Worm (Caenorhabditis elegans) whole organism, L3 larva: ENCODE results near the gene srab-6.

Source experiments
- ZK546.5 ChIP-seq: sonication (generic microtip); optimal IDR thresholded peaks from 2 replicates; lab custom pipeline; 2017; ENCODE audit warnings: missing biosample characterization, missing genetic modification characterization
- aly-2 ChIP-seq: fragments of 150-350 bp; optimal IDR thresholded peaks from 2 replicates; lab custom pipeline; 2014; ENCODE audit warnings: missing biosample characterization, missing genetic modification characterization
- ama-1 ChIP-seq: fragments of 150-350 bp; optimal IDR thresholded peaks from 2 replicates; lab custom pipeline; 2018
- ceh-16 ChIP-seq: sonication (generic microtip); optimal IDR thresholded peaks from 2 replicates; lab custom pipeline; 2017; ENCODE audit warnings: missing biosample characterization, missing genetic modification characterization
- ceh-28 ChIP-seq: fragments of 150-350 bp; optimal IDR thresholded peaks from 2 replicates; lab custom pipeline; 2014; ENCODE audit warnings: missing biosample characterization, missing genetic modification reagents, missing genetic modification characterization
- ceh-82 ChIP-seq: fragments of 150-350 bp; optimal IDR thresholded peaks from 2 replicates; lab custom pipeline; 2014; ENCODE audit warnings: missing biosample characterization, missing genetic modification characterization
- ceh-9 ChIP-seq: sonication (generic microtip); optimal IDR thresholded peaks from 2 replicates; lab custom pipeline; 2018; ENCODE audit warnings: missing biosample characterization, missing genetic modification characterization
- egl-27 ChIP-seq: sonication (generic microtip); optimal IDR thresholded peaks from 4 replicates; lab custom pipeline; 2017; ENCODE audit warnings: missing biosample characterization, missing genetic modification reagents, missing genetic modification characterization
- egl-5 ChIP-seq: fragments of 150-350 bp; optimal IDR thresholded peaks from 2 replicates; lab custom pipeline; 2017; ENCODE audit warnings: missing biosample characterization, missing genetic modification reagents, missing genetic modification characterization, inconsistent platforms
- elt-1 ChIP-seq: fragments of 150-350 bp; optimal IDR thresholded peaks from 2 replicates; lab custom pipeline; 2014; ENCODE audit warnings: missing biosample characterization, missing genetic modification characterization
- elt-2 ChIP-seq: sonication (generic microtip); optimal IDR thresholded peaks from 2 replicates; lab custom pipeline; 2016; ENCODE audit warnings: missing genetic modification reagents, mild to moderate bottlenecking, missing genetic modification characterization, missing compliant biosample characterization
- elt-3 ChIP-seq, 3 experiments: fragments of 150-350 bp in 1 of 3; sonication (generic microtip) in 2 of 3; optimal IDR thresholded peaks; 2 replicates in 2 of 3; 4 replicates in 1 of 3; lab custom pipeline; 2014 to 2017; ENCODE audit warnings: missing biosample characterization in 3 of 3, missing genetic modification characterization in 3 of 3
- eor-1 ChIP-seq, 2 experiments: fragments of 150-350 bp; optimal IDR thresholded peaks; 2 replicates each; lab custom pipeline; 2014 to 2018; ENCODE audit warnings: missing biosample characterization in 2 of 2, missing genetic modification characterization in 2 of 2
- fkh-10 ChIP-seq: sonication (generic microtip); optimal IDR thresholded peaks from 2 replicates; lab custom pipeline; 2017; ENCODE audit warnings: missing biosample characterization, missing genetic modification reagents, missing genetic modification characterization
- fkh-2 ChIP-seq: fragments of 150-350 bp; optimal IDR thresholded peaks from 2 replicates; lab custom pipeline; 2014; ENCODE audit warnings: missing biosample characterization, missing genetic modification reagents, missing genetic modification characterization
- fos-1 ChIP-seq: fragments of 150-350 bp; optimal IDR thresholded peaks from 2 replicates; lab custom pipeline; 2014; ENCODE audit warnings: missing biosample characterization, missing genetic modification characterization
- hmg-11 ChIP-seq: sonication (generic microtip); optimal IDR thresholded peaks from 2 replicates; lab custom pipeline; 2016; ENCODE audit warnings: missing genetic modification characterization, missing compliant biosample characterization
- lin-39 ChIP-seq: fragments of 150-350 bp; optimal IDR thresholded peaks from 2 replicates; lab custom pipeline; 2018; ENCODE audit warnings: missing biosample characterization, missing genetic modification reagents, missing genetic modification characterization
- mdl-1 ChIP-seq: fragments of 150-350 bp; optimal IDR thresholded peaks from 2 replicates; lab custom pipeline; 2014; ENCODE audit warnings: missing biosample characterization, missing genetic modification characterization
- nfya-1 ChIP-seq: sonication (generic microtip); optimal IDR thresholded peaks from 2 replicates; lab custom pipeline; 2017; ENCODE audit warnings: missing genetic modification characterization, mild to moderate bottlenecking, missing compliant biosample characterization, antibody characterized with exemption, moderate library complexity; ENCODE audit not compliant: insufficient read depth
- nhr-11 ChIP-seq: fragments of 150-350 bp; optimal IDR thresholded peaks from 2 replicates; lab custom pipeline; 2014; ENCODE audit warnings: missing biosample characterization, missing genetic modification characterization
- nhr-12 ChIP-seq: fragments of 150-350 bp; optimal IDR thresholded peaks from 2 replicates; lab custom pipeline; 2014; ENCODE audit warnings: missing biosample characterization, missing genetic modification characterization
- nhr-23 ChIP-seq: fragments of 150-350 bp; optimal IDR thresholded peaks from 2 replicates; lab custom pipeline; 2014; ENCODE audit warnings: missing biosample characterization, missing genetic modification reagents, missing genetic modification characterization
- nhr-237 ChIP-seq: fragments of 150-350 bp; optimal IDR thresholded peaks from 2 replicates; lab custom pipeline; 2014; ENCODE audit warnings: missing biosample characterization, missing genetic modification characterization
- nhr-25 ChIP-seq: sonication (generic microtip); optimal IDR thresholded peaks from 2 replicates; lab custom pipeline; 2017; ENCODE audit warnings: missing biosample characterization, missing genetic modification characterization
- nhr-28 ChIP-seq: fragments of 150-350 bp; optimal IDR thresholded peaks from 2 replicates; lab custom pipeline; 2014; ENCODE audit warnings: missing biosample characterization, missing genetic modification characterization
- nhr-43 ChIP-seq: sonication (generic microtip); optimal IDR thresholded peaks from 2 replicates; lab custom pipeline; 2016; ENCODE audit warnings: mild to moderate bottlenecking, missing genetic modification characterization, missing compliant biosample characterization; ENCODE audit not compliant: poor library complexity, severe bottlenecking
- nhr-67 ChIP-seq: fragments of 150-350 bp; optimal IDR thresholded peaks from 2 replicates; lab custom pipeline; 2014; ENCODE audit warnings: missing biosample characterization, missing genetic modification characterization
- nhr-76 ChIP-seq: fragments of 150-350 bp; sonication (generic microtip); optimal IDR thresholded peaks from 5 replicates; lab custom pipeline; 2014; ENCODE audit warnings: missing biosample characterization, missing genetic modification characterization
- nhr-77 ChIP-seq: fragments of 150-350 bp; optimal IDR thresholded peaks from 2 replicates; lab custom pipeline; 2014; ENCODE audit warnings: missing biosample characterization, missing genetic modification characterization
- pqm-1 ChIP-seq: fragments of 150-350 bp; optimal IDR thresholded peaks from 2 replicates; lab custom pipeline; 2017; ENCODE audit warnings: missing biosample characterization, missing genetic modification characterization, inconsistent platforms
- skn-1 ChIP-seq: fragments of 150-350 bp; optimal IDR thresholded peaks from 2 replicates; lab custom pipeline; 2014; ENCODE audit warnings: missing biosample characterization, missing genetic modification characterization
- unc-39 ChIP-seq: sonication (generic microtip); optimal IDR thresholded peaks from 4 replicates; lab custom pipeline; 2017; ENCODE audit warnings: missing biosample characterization, missing genetic modification characterization
- unc-62 ChIP-seq: fragments of 150-350 bp; sonication (generic microtip); optimal IDR thresholded peaks from 4 replicates; lab custom pipeline; 2014; ENCODE audit warnings: missing biosample characterization, missing genetic modification reagents, missing genetic modification characterization
- zag-1 ChIP-seq: fragments of 150-350 bp; optimal IDR thresholded peaks from 2 replicates; lab custom pipeline; 2014; ENCODE audit warnings: missing biosample characterization, missing genetic modification characterization
- ztf-11 ChIP-seq: fragments of 150-350 bp; optimal IDR thresholded peaks from 2 replicates; lab custom pipeline; 2014; ENCODE audit warnings: missing biosample characterization, missing genetic modification characterization

The srab-6 gene

ce11 chrV:3118167-3118566, 33.6 kb downstream of the srab-6 start, which contains the start of gene clec-210:
TSS of gene clec-210 (plus strand) at chrV:3118377.
- TF ChIP-seq elt-2 (tag; lab: Kevin White, UChicago) (peak; percentile 55), pqm-1 (tag; lab: Kevin White, UChicago) (peak; percentile 42), ama-1 (lab: Kevin White, UChicago) (no peak), ZK546.5 (no peak)

DNA sequence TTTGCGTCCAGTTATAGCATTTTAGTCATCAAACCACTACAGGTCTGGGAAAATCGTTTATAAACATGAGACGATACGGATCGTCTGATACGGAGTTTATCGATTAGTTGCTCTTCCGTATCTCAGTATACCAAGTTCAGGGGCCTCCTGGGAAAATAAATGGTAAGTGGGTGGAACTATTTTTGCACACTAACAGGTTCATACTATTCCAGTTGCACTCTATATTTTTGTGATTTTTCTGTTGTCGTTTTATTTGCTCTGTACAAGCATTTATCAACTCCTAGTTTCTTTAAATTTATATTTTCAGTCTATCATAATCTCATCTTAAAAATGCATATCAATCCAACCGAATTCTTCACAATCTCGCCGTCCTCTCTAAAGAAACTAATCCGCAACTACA, 36.8 kb downstream of the srab-6 start, which contains the start of gene Y73C8C.3:
Gene Y73C8C.3, plus strand, starts transcription at position 301 of the 400 bp plus-strand sequence.
- no peak for TF ChIP-seq nhr-77
- TF ChIP-seq ceh-16 = no peak
- no peak for TF ChIP-seq zag-1 (tag; lab: Kevin White, UChicago)
- TF ChIP-seq eor-1 (tag; optimal IDR thresholded peaks at IDR 0.05; lab: Kevin White, UChicago) = no peak
- TF ChIP-seq hmg-11 (tag; lab: Kevin White, UChicago) = no peak
- TF ChIP-seq ceh-28 (tag; lab: Kevin White, UChicago) = no peak
- no peak for TF ChIP-seq egl-27
- no peak for TF ChIP-seq nhr-43 (tag; lab: Kevin White, UChicago)
- no peak for TF ChIP-seq nhr-23
- no peak for TF ChIP-seq fkh-2
- no peak for TF ChIP-seq unc-39 (tag; lab: Kevin White, UChicago)
- TF ChIP-seq nhr-11 (tag; lab: Kevin White, UChicago) = no peak
- TF ChIP-seq skn-1 (tag; lab: Kevin White, UChicago) = no peak
- TF ChIP-seq nhr-25 = no peak
- TF ChIP-seq elt-3 (tag; optimal IDR thresholded peaks at IDR 0.05; lab: Kevin White, UChicago) = no peak
- TF ChIP-seq nhr-67 = no peak
- no peak for TF ChIP-seq ceh-82 (tag; lab: Kevin White, UChicago)
- TF ChIP-seq, all 47 proteins: peak for 0

DNA sequence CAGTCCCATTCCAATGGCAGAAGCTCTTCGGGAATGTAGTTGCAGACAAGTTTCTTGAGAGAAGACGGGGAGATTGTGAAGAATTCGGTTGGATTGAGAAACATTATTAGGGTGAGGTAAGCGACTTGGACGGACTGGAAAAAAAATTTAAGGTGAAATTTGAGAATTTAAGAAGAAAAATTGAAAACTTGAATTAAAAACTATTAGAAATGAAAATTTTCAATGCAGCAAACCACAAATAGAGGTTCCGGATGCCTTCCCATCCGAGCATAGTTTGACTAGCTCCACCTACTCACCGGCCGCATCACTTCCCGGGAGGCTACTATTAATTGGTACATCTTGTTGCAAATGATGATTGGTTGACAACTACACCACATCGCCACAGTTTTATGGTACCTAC, 38.0 kb downstream of the srab-6 start, which contains the start of gene Y73C8C.8:
Gene Y73C8C.8, minus strand, starts transcription at position 101 of the 400 bp plus-strand sequence.
- TF ChIP-seq hmg-11 (tag; lab: Kevin White, UChicago) (no peak), nhr-237 (tag; lab: Kevin White, UChicago) (no peak)

ce11 chrV:3112198-3112597, 39.6 kb downstream of the srab-6 start:
- TF ChIP-seq nhr-12 (tag; lab: Kevin White, UChicago) = no peak
- TF ChIP-seq elt-2 (tag; lab: Kevin White, UChicago) = peak; percentile 17
- TF ChIP-seq mdl-1 (tag; lab: Kevin White, UChicago) = no peak
- no peak for TF ChIP-seq nhr-23
- TF ChIP-seq nhr-67 = no peak

- TF ChIP-seq nhr-28 (no peak), aly-2 (no peak), egl-5 (no peak), fkh-10 (GFP tag; lab: Kevin White, UChicago) (no peak), fos-1 (tag; lab: Kevin White, UChicago) (no peak), egl-27 (no peak), ama-1 (lab: Kevin White, UChicago) (no peak), nhr-76 (tag; lab: Kevin White, UChicago) (no peak), lin-39 (tag; lab: Kevin White, UChicago) (no peak)
Observed at ce11 chrV:3107450-3107849, 44.3 kb downstream of the srab-6 start, which contains the start of gene str-68. TSS of gene str-68 (minus strand) at chrV:3107550.

DNA sequence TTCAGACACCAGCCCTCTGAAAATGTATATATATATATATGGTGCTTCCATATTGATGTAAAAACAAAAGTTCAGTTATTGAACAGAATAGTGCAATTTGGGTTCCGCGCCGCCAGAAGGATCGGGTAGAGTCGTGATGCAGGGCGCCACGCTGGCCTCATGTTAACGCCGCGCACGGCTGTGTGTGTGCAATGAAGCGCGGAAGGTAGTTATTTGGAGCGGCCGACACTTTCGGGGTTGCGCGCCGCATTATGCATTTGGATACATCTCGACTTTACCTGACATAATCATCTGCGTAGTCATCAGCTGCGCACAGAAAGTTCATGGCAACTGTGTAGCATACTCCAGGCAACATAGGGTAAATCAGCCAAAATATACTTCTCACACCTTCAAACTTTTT, 45.0 kb downstream of the srab-6 start:
- TF ChIP-seq ZK546.5 = no peak
- no peak for TF ChIP-seq unc-62 (GFP tag; lab: Kevin White, UChicago)
- TF ChIP-seq nhr-25 = no peak
- TF ChIP-seq elt-3 (tag; optimal IDR thresholded peaks at IDR 0.05; lab: Kevin White, UChicago) = no peak
- TF ChIP-seq ceh-9 (tag; lab: Kevin White, UChicago) = no peak
- no peak for TF ChIP-seq nfya-1
- TF ChIP-seq pqm-1 (tag; lab: Kevin White, UChicago) = no peak
- TF ChIP-seq unc-39 (tag; lab: Kevin White, UChicago) = no peak
- TF ChIP-seq nhr-11 (tag; lab: Kevin White, UChicago) = no peak
- no peak for TF ChIP-seq fos-1 (tag; lab: Kevin White, UChicago)
- no peak for TF ChIP-seq ztf-11
- no peak for TF ChIP-seq zag-1 (tag; lab: Kevin White, UChicago)
- no peak for TF ChIP-seq elt-1 (tag; lab: Kevin White, UChicago)
